Fruit fly (Drosophila melanogaster) whole organism, embryonic: ENCODE data around the gene ghi.

Experiments
- Asciz ChIP-seq: fragments of 200-800 bp; sonication (Bioruptor generic); optimal IDR thresholded peaks from 2 replicates; lab custom pipeline; 2017; ENCODE audit warnings: missing biosample characterization, mild to moderate bottlenecking, missing genetic modification characterization, missing genetic modification reagents
- Atf-2 ChIP-seq: fragments of 200-800 bp; sonication (Bioruptor generic); optimal IDR thresholded peaks from 2 replicates; lab custom pipeline; 2016; ENCODE audit warnings: missing biosample characterization, missing genetic modification characterization
- CG10366 ChIP-seq: fragments of 200-800 bp; sonication (Bioruptor generic); IDR thresholded peaks from 2 replicates; pipeline ENCODE4 v1.3.6; 2022; ENCODE audit warnings: missing biosample characterization, missing genetic modification characterization
- CG11398 ChIP-seq: fragments of 200-800 bp; sonication (Bioruptor generic); optimal IDR thresholded peaks from 2 replicates; lab custom pipeline; 2016; ENCODE audit warnings: missing biosample characterization, missing genetic modification characterization
- CG14860 ChIP-seq: fragments of 200-800 bp; sonication (Bioruptor generic); IDR thresholded peaks from 3 replicates; pipeline ENCODE4 v1.3.6; 2022; ENCODE audit warnings: missing biosample characterization, missing genetic modification characterization; ENCODE audit not compliant: partially characterized antibody
- CG17829 ChIP-seq: fragments of 200-800 bp; optimal IDR thresholded peaks from 2 replicates; lab custom pipeline; 2019; ENCODE audit warnings: missing biosample characterization, mild to moderate bottlenecking, missing genetic modification characterization, moderate library complexity
- CG1792 ChIP-seq: fragments of 200-800 bp; sonication (Bioruptor generic); optimal IDR thresholded peaks from 2 replicates; lab custom pipeline; 2016; ENCODE audit warnings: missing biosample characterization, missing genetic modification characterization
- CG2120 ChIP-seq: fragments of 200-800 bp; sonication (Bioruptor generic); optimal IDR thresholded peaks from 3 replicates; lab custom pipeline; 2016; ENCODE audit warnings: missing biosample characterization, missing genetic modification characterization
- CG2712 ChIP-seq: fragments of 200-800 bp; optimal IDR thresholded peaks from 3 replicates; lab custom pipeline; 2019; ENCODE audit warnings: missing biosample characterization, mild to moderate bottlenecking, missing genetic modification characterization, moderate library complexity
- CG32772 ChIP-seq: fragments of 200-800 bp; sonication (Bioruptor generic); IDR thresholded peaks from 2 replicates; pipeline ENCODE4 v1.3.6; 2022; ENCODE audit warnings: missing biosample characterization, missing genetic modification characterization
- CG4424 ChIP-seq: fragments of 200-800 bp; sonication (Bioruptor generic); optimal IDR thresholded peaks from 3 replicates; lab custom pipeline; 2016; ENCODE audit warnings: missing biosample characterization, missing genetic modification characterization
- CG5245 ChIP-seq: fragments of 200-800 bp; sonication (Bioruptor generic); optimal IDR thresholded peaks from 3 replicates; lab custom pipeline; 2016; ENCODE audit warnings: missing biosample characterization, missing genetic modification characterization
- CG6254 ChIP-seq: fragments of 200-800 bp; sonication (Bioruptor generic); optimal IDR thresholded peaks from 3 replicates; lab custom pipeline; 2017; ENCODE audit warnings: mild to moderate bottlenecking, missing biosample characterization, missing genetic modification reagents, missing genetic modification characterization
- CG6272 ChIP-seq: fragments of 200-800 bp; sonication (Bioruptor generic); IDR thresholded peaks from 2 replicates; pipeline ENCODE4 v1.3.6; 2022; ENCODE audit warnings: missing biosample characterization, missing genetic modification characterization
- CG6683 ChIP-seq: fragments of 200-800 bp; sonication (Bioruptor generic); optimal IDR thresholded peaks from 2 replicates; lab custom pipeline; 2017; ENCODE audit warnings: missing biosample characterization, mild to moderate bottlenecking, missing genetic modification characterization, missing genetic modification reagents
- CG6791 ChIP-seq: fragments of 200-800 bp; sonication (Bioruptor generic); IDR thresholded peaks from 3 replicates; pipeline ENCODE4 v1.3.6; 2022; ENCODE audit warnings: missing biosample characterization, missing genetic modification characterization; ENCODE audit not compliant: partially characterized antibody
- CG9437 ChIP-seq: fragments of 200-800 bp; sonication (Bioruptor generic); optimal IDR thresholded peaks from 2 replicates; lab custom pipeline; 2018; ENCODE audit warnings: missing biosample characterization, mild to moderate bottlenecking, missing genetic modification characterization
- CkIIα-i1 ChIP-seq: fragments of 200-800 bp; sonication (Bioruptor generic); IDR thresholded peaks from 2 replicates; pipeline ENCODE4 v1.3.6; 2022; ENCODE audit warnings: missing biosample characterization, missing genetic modification characterization
- Deaf1 ChIP-seq: fragments of 200-800 bp; optimal IDR thresholded peaks from 3 replicates; lab custom pipeline; 2019; ENCODE audit warnings: missing biosample characterization, mild to moderate bottlenecking, missing genetic modification characterization, moderate library complexity
- E2f1 ChIP-seq: fragments of 200-800 bp; sonication (Bioruptor generic); IDR thresholded peaks from 2 replicates; pipeline ENCODE4 v1.3.6; 2022; ENCODE audit warnings: missing biosample characterization, missing genetic modification characterization
- HLH54F ChIP-seq: fragments of 200-800 bp; sonication (Bioruptor generic); optimal IDR thresholded peaks from 3 replicates; lab custom pipeline; 2016; ENCODE audit warnings: missing biosample characterization, missing genetic modification characterization
- Hr39 ChIP-seq: fragments of >200 bp; optimal IDR thresholded peaks from 2 replicates; lab custom pipeline; 2017
- MESR4 ChIP-seq: fragments of 200-800 bp; sonication (Bioruptor generic); optimal IDR thresholded peaks from 2 replicates; lab custom pipeline; 2018; ENCODE audit warnings: missing biosample characterization, mild to moderate bottlenecking, missing genetic modification characterization, moderate library complexity
- Max ChIP-seq: fragments of 200-800 bp; sonication (Bioruptor generic); optimal IDR thresholded peaks from 2 replicates; lab custom pipeline; 2016; ENCODE audit warnings: missing biosample characterization, mild to moderate bottlenecking, missing genetic modification characterization
- Neu2 ChIP-seq: fragments of 200-800 bp; sonication (Bioruptor generic); optimal IDR thresholded peaks from 3 replicates; lab custom pipeline; 2016; ENCODE audit warnings: missing biosample characterization, missing genetic modification characterization, borderline replicate concordance
- Ravus ChIP-seq: fragments of 200-800 bp; sonication (Bioruptor generic); IDR thresholded peaks from 2 replicates; pipeline ENCODE4 v1.3.6; 2022; ENCODE audit warnings: missing biosample characterization, missing genetic modification characterization
- Side ChIP-seq: fragments of 200-800 bp; sonication (Bioruptor generic); optimal IDR thresholded peaks from 2 replicates; lab custom pipeline; 2016; ENCODE audit warnings: missing biosample characterization, missing genetic modification characterization
- Usf ChIP-seq: fragments of 200-800 bp; sonication (Bioruptor generic); optimal IDR thresholded peaks from 2 replicates; lab custom pipeline; 2017; ENCODE audit warnings: missing genotype, missing biosample characterization, missing genetic modification characterization
- Xrp1 ChIP-seq: fragments of 200-800 bp; sonication (Bioruptor generic); IDR thresholded peaks from 2 replicates; pipeline ENCODE4 v1.3.6; 2022; ENCODE audit warnings: missing biosample characterization, missing genetic modification characterization
- aop ChIP-seq: fragments of 200-800 bp; sonication (Bioruptor generic); IDR thresholded peaks from 2 replicates; pipeline ENCODE4 v1.3.6; 2022; ENCODE audit warnings: missing biosample characterization, missing genetic modification characterization
- bcd ChIP-seq: fragments of 200-800 bp; sonication (Bioruptor generic); optimal IDR thresholded peaks from 2 replicates; lab custom pipeline; 2017; ENCODE audit warnings: missing biosample characterization, mild to moderate bottlenecking, missing genetic modification characterization
- dimm ChIP-seq: fragments of 200-800 bp; sonication (Bioruptor generic); IDR thresholded peaks from 2 replicates; pipeline ENCODE4 v1.3.6; 2022; ENCODE audit warnings: missing biosample characterization, missing genetic modification characterization
- dmrt11E ChIP-seq: fragments of 200-800 bp; sonication (Bioruptor generic); optimal IDR thresholded peaks from 3 replicates; lab custom pipeline; 2018; ENCODE audit warnings: missing biosample characterization, mild to moderate bottlenecking, missing genetic modification characterization, moderate library complexity
- en ChIP-seq: fragments of 200-800 bp; sonication (Bioruptor generic); optimal IDR thresholded peaks from 2 replicates; lab custom pipeline; 2016; ENCODE audit warnings: missing biosample characterization, missing genetic modification characterization
- eyg ChIP-seq: fragments of 200-800 bp; sonication (Bioruptor generic); optimal IDR thresholded peaks from 3 replicates; lab custom pipeline; 2016; ENCODE audit warnings: missing biosample characterization, missing genetic modification characterization
- fd3F ChIP-seq: fragments of 200-800 bp; sonication (Bioruptor generic); optimal IDR thresholded peaks from 2 replicates; lab custom pipeline; 2018; ENCODE audit warnings: missing biosample characterization, mild to moderate bottlenecking, missing genetic modification characterization, moderate library complexity
- gem ChIP-seq: fragments of 200-800 bp; sonication (Bioruptor generic); optimal IDR thresholded peaks from 2 replicates; lab custom pipeline; 2019; ENCODE audit warnings: missing biosample characterization, mild to moderate bottlenecking, missing genetic modification characterization, moderate library complexity
- gt ChIP-seq: fragments of 200-800 bp; sonication (Bioruptor generic); IDR thresholded peaks from 2 replicates; pipeline ENCODE4 v1.3.6; 2022; ENCODE audit warnings: missing biosample characterization, missing genetic modification characterization
- hkb ChIP-seq, 2 experiments: fragments of 200-800 bp in 1 of 2; fragments of >200 bp in 1 of 2; sonication (Bioruptor generic) in 1 of 2; IDR thresholded peaks in 1 of 2; optimal IDR thresholded peaks in 1 of 2; 2 replicates each; pipeline versions ENCODE4 v1.3.6 to Lab custom; 2017 to 2022; ENCODE audit warnings: missing biosample characterization in 1 of 2, missing genetic modification characterization in 1 of 2
- jing ChIP-seq: fragments of 200-800 bp; sonication (Bioruptor generic); optimal IDR thresholded peaks from 2 replicates; lab custom pipeline; 2018; ENCODE audit warnings: missing biosample characterization, mild to moderate bottlenecking, missing genetic modification characterization
- lola ChIP-seq, 3 experiments: fragments of >200 bp in 2 of 3; fragments of 200-800 bp in 1 of 3; sonication (Bioruptor generic) in 1 of 3; optimal IDR thresholded peaks; 2 replicates each; lab custom pipeline; 2017 to 2019; ENCODE audit warnings: missing biosample characterization in 3 of 3, missing genetic modification characterization in 3 of 3, mild to moderate bottlenecking in 1 of 3, moderate library complexity in 1 of 3
- mam ChIP-seq: fragments of 200-800 bp; sonication (Bioruptor generic); optimal IDR thresholded peaks from 3 replicates; lab custom pipeline; 2016; ENCODE audit warnings: missing biosample characterization, missing genetic modification characterization
- mld ChIP-seq: fragments of 200-800 bp; sonication (Bioruptor generic); IDR thresholded peaks from 3 replicates; pipeline ENCODE4 v1.3.6; 2022; ENCODE audit warnings: missing biosample characterization, missing genetic modification characterization; ENCODE audit not compliant: partially characterized antibody
- nerfin-2 ChIP-seq: fragments of 200-800 bp; sonication (Bioruptor generic); IDR thresholded peaks from 2 replicates; pipeline ENCODE4 v1.3.6; 2022; ENCODE audit warnings: missing biosample characterization, missing genetic modification characterization; ENCODE audit not compliant: partially characterized antibody
- scrt ChIP-seq: fragments of 200-800 bp; sonication (Bioruptor generic); optimal IDR thresholded peaks from 2 replicates; lab custom pipeline; 2018; ENCODE audit warnings: missing biosample characterization, mild to moderate bottlenecking, missing genetic modification characterization, moderate library complexity
- sd ChIP-seq: fragments of 200-800 bp; sonication (Bioruptor generic); optimal IDR thresholded peaks from 3 replicates; lab custom pipeline; 2018; ENCODE audit warnings: missing biosample characterization, mild to moderate bottlenecking, missing genetic modification characterization, moderate library complexity
- sima ChIP-seq: fragments of 200-800 bp; sonication (Bioruptor generic); optimal IDR thresholded peaks from 2 replicates; lab custom pipeline; 2016; ENCODE audit warnings: missing biosample characterization, missing genetic modification characterization
- ssp ChIP-seq: fragments of 200-800 bp; sonication (Bioruptor generic); IDR thresholded peaks from 2 replicates; pipeline ENCODE4 v1.3.6; 2022; ENCODE audit warnings: missing biosample characterization, missing genetic modification characterization
- wdn ChIP-seq: fragments of 200-800 bp; sonication (Bioruptor generic); IDR thresholded peaks from 2 replicates; pipeline ENCODE4 v1.3.6; 2022; ENCODE audit warnings: missing biosample characterization, missing genetic modification characterization

ghi gene

DNA sequence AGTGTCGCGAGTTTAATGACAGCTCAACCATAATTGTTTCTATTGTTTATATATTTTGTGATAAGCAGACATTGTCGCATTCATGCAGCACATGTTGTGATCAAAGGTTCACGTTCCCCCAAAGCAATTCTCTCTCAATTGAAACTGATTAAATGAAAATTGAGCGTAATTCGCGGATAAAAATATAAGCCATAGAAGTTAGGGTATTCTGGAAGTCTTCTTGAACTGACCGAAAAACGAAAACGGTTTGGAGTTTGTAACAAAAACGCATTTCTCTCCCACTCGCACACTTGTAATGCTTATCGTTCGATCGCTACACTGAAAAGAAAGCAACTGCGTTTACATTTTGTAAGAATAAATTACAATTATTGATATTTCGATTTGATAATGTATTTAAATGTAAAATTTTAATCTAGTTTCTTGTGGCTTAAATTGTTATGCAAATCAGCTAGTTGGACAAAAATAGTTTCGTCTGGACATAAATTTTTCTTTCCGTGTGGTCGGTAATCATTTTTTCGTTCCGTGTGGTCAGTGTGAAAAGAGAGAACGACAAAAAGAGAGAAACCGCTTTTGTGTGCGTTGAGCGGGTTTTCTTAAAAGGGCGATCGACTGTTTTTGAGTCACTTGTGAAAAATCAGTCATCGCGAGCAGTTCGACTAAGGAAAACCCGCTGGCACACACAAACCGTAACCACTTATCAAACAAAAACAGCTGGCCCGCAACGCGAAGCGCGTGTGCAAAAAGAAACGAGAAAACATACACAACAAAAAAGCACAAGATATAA lies 28.8 kb upstream of the ghi start, which contains the start of gene aay (continued):
- TF ChIP-seq CG5245 (GFP tag; lab: Kevin White, UChicago) (peak; percentile 97), Max (GFP tag; lab: Kevin White, UChicago) (peak; percentile 99), wdn (GFP tag; lab: Robert Waterston, UW) (peak; percentile 95), scrt (GFP tag; lab: Kevin White, UChicago) (peak; percentile 97), CG4424 (peak; percentile 99), lola (GFP tag; optimal IDR thresholded peaks at IDR 0.05; lab: Kevin White, UChicago) (peak in 1 of 3 experiments; percentile 99), CG11398 (peak; percentile 95), CG6272 (GFP tag; lab: Robert Waterston, UW) (peak; percentile 97), Side (GFP tag; lab: Kevin White, UChicago) (peak; percentile 95), CkIIα-i1 (GFP tag; lab: Robert Waterston, UW) (peak; percentile 91), CG17829 (tag; lab: Kevin White, UChicago) (peak; percentile 99), gem (peak; percentile 100), Ravus (GFP tag; lab: Robert Waterston, UW) (peak; percentile 96), Asciz (GFP tag; lab: Kevin White, UChicago) (peak; percentile 99), bcd (peak; percentile 99), MESR4 (GFP tag; lab: Kevin White, UChicago) (peak; percentile 87), Usf (peak; percentile 94), Xrp1 (GFP tag; lab: Robert Waterston, UW) (peak; percentile 99), CG2120 (GFP tag; lab: Kevin White, UChicago) (peak; percentile 99), eyg (GFP tag; lab: Kevin White, UChicago) (peak; percentile 98), ssp (GFP tag; lab: Robert Waterston, UW) (peak; percentile 92), gt (GFP tag; lab: Robert Waterston, UW) (peak; percentile 96), jing (GFP tag; lab: Kevin White, UChicago) (peak; percentile 97), CG2712 (tag; lab: Kevin White, UChicago) (peak; percentile 100), nerfin-2 (no peak), fd3F (GFP tag; lab: Kevin White, UChicago) (peak; percentile 98), dimm (GFP tag; lab: Robert Waterston, UW) (peak; percentile 93), mld (GFP tag; lab: Robert Waterston, UW) (no peak), CG10366 (GFP tag; lab: Robert Waterston, UW) (peak; percentile 98), Neu2 (GFP tag; lab: Kevin White, UChicago) (peak; percentile 93), CG6683 (GFP tag; lab: Kevin White, UChicago) (peak; percentile 97), CG9437 (GFP tag; lab: Kevin White, UChicago) (peak; percentile 93), HLH54F (GFP tag; lab: Kevin White, UChicago) (peak; percentile 98), Atf-2 (GFP tag; lab: Kevin White, UChicago) (peak; percentile 96), CG6254 (GFP tag; lab: Kevin White, UChicago) (peak; percentile 97), CG6791 (no peak), mam (GFP tag; lab: Kevin White, UChicago) (peak; percentile 97), E2f1 (GFP tag; lab: Robert Waterston, UW) (peak; percentile 98), sima (GFP tag; lab: Kevin White, UChicago) (peak; percentile 95), en (peak; percentile 94), aop (GFP tag; lab: Robert Waterston, UW) (peak; percentile 84), dmrt11E (peak; percentile 99), sd (tag; lab: Kevin White, UChicago) (peak; percentile 96), CG14860 (GFP tag; lab: Robert Waterston, UW) (no peak), CG32772 (GFP tag; lab: Robert Waterston, UW) (peak; percentile 98), Hr39 (lab: Kevin White, UChicago) (no peak), hkb (optimal IDR thresholded peaks at IDR 0.05; lab: Kevin White, UChicago) (no peak), hkb (GFP tag; IDR thresholded peaks at IDR 0.05; lab: Robert Waterston, UW) (peak; percentile 99), Deaf1 (tag; lab: Kevin White, UChicago) (peak; percentile 90), CG1792 (GFP tag; lab: Kevin White, UChicago) (peak; percentile 97)
